Fruit fly (Drosophila melanogaster): ENCODE measurements around the gene Atg18a.
A peak's percentile ranks its signal among the peaks of the same experiment; 100 is the strongest.

Atg18a gene

DNA sequence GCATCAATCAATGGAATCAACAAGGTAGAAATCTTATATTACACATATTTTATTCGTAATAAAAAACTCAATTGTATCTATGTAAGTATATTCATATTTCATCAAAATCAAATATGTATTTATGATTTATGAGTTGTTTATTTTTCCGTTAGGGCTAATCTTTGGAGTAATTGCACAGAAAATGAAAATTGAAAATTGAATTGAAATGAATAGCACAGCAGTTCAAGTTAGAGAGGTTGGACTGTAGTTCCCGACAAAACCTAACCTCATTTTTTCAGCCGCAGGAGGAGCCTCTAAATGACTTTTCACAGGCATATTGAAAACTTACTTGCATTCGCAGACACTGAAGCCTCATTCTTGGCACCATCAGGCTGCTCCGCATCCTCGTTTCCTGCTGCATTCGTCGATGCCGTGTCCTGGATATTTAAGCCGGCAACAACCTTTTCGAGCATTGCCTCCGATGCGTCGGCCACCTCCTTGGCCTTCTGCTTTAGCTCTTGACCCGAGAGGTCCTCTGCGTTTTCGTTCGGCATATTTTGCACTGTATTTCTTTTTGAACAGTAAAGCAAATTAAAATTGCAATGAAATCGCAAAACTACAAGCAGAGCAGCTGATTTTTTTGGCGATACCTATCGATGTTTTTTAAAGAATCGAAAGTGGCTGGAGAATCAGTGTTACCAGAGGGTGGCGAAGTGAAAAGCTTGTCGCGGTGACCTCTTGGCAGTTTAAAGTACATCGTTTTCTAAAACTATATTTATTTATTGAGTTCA is 8.7 kb upstream of the Atg18a start, which contains the start of gene Nmt (continued):
- no peak for TF ChIP-seq ap (GFP tag; IDR thresholded peaks at IDR 0.05)
- TF ChIP-seq CG14710 (tag; optimal IDR thresholded peaks at IDR 0.05): no peak
- no peak for TF ChIP-seq Mad (GFP tag; optimal IDR thresholded peaks at IDR 0.05)
- no peak for TF ChIP-seq jumu (GFP tag; optimal IDR thresholded peaks at IDR 0.05)
- TF ChIP-seq gt (GFP tag; IDR thresholded peaks at IDR 0.05): no peak
- TF ChIP-seq lbe (GFP tag; optimal IDR thresholded peaks at IDR 0.05): no peak
- no peak for TF ChIP-seq Hmx (GFP tag; optimal IDR thresholded peaks at IDR 0.05)
- TF ChIP-seq crol (GFP tag; IDR thresholded peaks at IDR 0.05): no peak
- no peak for TF ChIP-seq prd (optimal IDR thresholded peaks at IDR 0.05)
- TF ChIP-seq prd (GFP tag; IDR thresholded peaks at IDR 0.05): peak; percentile 51; the same call in 1 of the 3 replicates
- no peak for TF ChIP-seq CG2199 (GFP tag; IDR thresholded peaks at IDR 0.05)
- peak; percentile 29 for TF ChIP-seq fd96Cb (tag; optimal IDR thresholded peaks at IDR 0.05)
- TF ChIP-seq nerfin-1 (tag; optimal IDR thresholded peaks at IDR 0.05): no peak
- no peak for TF ChIP-seq fru (optimal IDR thresholded peaks at IDR 0.05)
- no peak for TF ChIP-seq tup (GFP tag; optimal IDR thresholded peaks at IDR 0.05)
- peak; percentile 81 for TF ChIP-seq MBD-R2 (GFP tag; IDR thresholded peaks at IDR 0.05)
- TF ChIP-seq ase (GFP tag; IDR thresholded peaks at IDR 0.05): no peak
- no peak for TF ChIP-seq insv (GFP tag; optimal IDR thresholded peaks at IDR 0.05)
- TF ChIP-seq salm (tag; optimal IDR thresholded peaks at IDR 0.05): no peak
- TF ChIP-seq Bdp1 (GFP tag; optimal IDR thresholded peaks at IDR 0.05): no peak
- peak; percentile 71 for TF ChIP-seq HLH4C (GFP tag; IDR thresholded peaks at IDR 0.05; ENCODE audit: partially characterized antibody)
- no peak for TF ChIP-seq CG15696 (tag; optimal IDR thresholded peaks at IDR 0.05)
- TF ChIP-seq ab (GFP tag; optimal IDR thresholded peaks at IDR 0.05): no peak
- no peak for TF ChIP-seq CG3838 (GFP tag; optimal IDR thresholded peaks at IDR 0.05)
- TF ChIP-seq CG30431 (GFP tag; optimal IDR thresholded peaks at IDR 0.05): no peak
- peak; percentile 77 for TF ChIP-seq pzg (GFP tag; optimal IDR thresholded peaks at IDR 0.05)
- no peak for TF ChIP-seq Oli (tag; optimal IDR thresholded peaks at IDR 0.05)
- TF ChIP-seq CG16815 (GFP tag; optimal IDR thresholded peaks at IDR 0.05): no peak
- TF ChIP-seq al (GFP tag; IDR thresholded peaks at IDR 0.05): no peak
- TF ChIP-seq Dek (tag; optimal IDR thresholded peaks at IDR 0.05): peak; percentile 17
- TF ChIP-seq CTCF (GFP tag; optimal IDR thresholded peaks at IDR 0.05): no peak
- TF ChIP-seq Hr39 (optimal IDR thresholded peaks at IDR 0.05): no peak
- TF ChIP-seq CG1233 (GFP tag; optimal IDR thresholded peaks at IDR 0.05): no peak
- TF ChIP-seq CG9437 (GFP tag; optimal IDR thresholded peaks at IDR 0.05): peak; percentile 10
- TF ChIP-seq BEAF-32 (GFP tag; optimal IDR thresholded peaks at IDR 0.05): peak; percentile 84
- TF ChIP-seq H2.0 (GFP tag; IDR thresholded peaks at IDR 0.05): peak; percentile 64; the same call in 1 of the 2 replicates
- no peak for TF ChIP-seq sqz (GFP tag; optimal IDR thresholded peaks at IDR 0.05)
- TF ChIP-seq crc (GFP tag; optimal IDR thresholded peaks at IDR 0.05): no peak
- TF ChIP-seq sisA (GFP tag; IDR thresholded peaks at IDR 0.05): peak; percentile 43
- no peak for TF ChIP-seq CG8478 (optimal IDR thresholded peaks at IDR 0.05)
- no peak for TF ChIP-seq CG11456 (GFP tag; IDR thresholded peaks at IDR 0.05)
- peak; percentile 46 for TF ChIP-seq CG30403 (GFP tag; optimal IDR thresholded peaks at IDR 0.05)
- TF ChIP-seq CG2120 (GFP tag; optimal IDR thresholded peaks at IDR 0.05): peak; percentile 67
- TF ChIP-seq CG10543 (GFP tag; optimal IDR thresholded peaks at IDR 0.05): no peak
- TF ChIP-seq trem (tag; optimal IDR thresholded peaks at IDR 0.05): peak; percentile 2
- no peak for TF ChIP-seq gem (tag; optimal IDR thresholded peaks at IDR 0.05)
- TF ChIP-seq zf30C (GFP tag; optimal IDR thresholded peaks at IDR 0.05): no peak
- TF ChIP-seq CG6683 (GFP tag; optimal IDR thresholded peaks at IDR 0.05): no peak
- no peak for TF ChIP-seq Sox100B (GFP tag; optimal IDR thresholded peaks at IDR 0.05)
- no peak for TF ChIP-seq CG8765 (GFP tag; IDR thresholded peaks at IDR 0.05)
- no peak for TF ChIP-seq CG8924 (tag; optimal IDR thresholded peaks at IDR 0.05)
- TF ChIP-seq Stat92E (GFP tag; optimal IDR thresholded peaks at IDR 0.05): no peak

Measured in whole organism, embryonic.